Worm (Caenorhabditis elegans) whole organism, young adult: Measurements from ENCODE around the gene ebax-1.
A peak's percentile ranks its signal among the peaks of the same experiment; 100 is the strongest.

Source experiments
- B0035.1 ChIP-seq: sonication (generic microtip); optimal IDR thresholded peaks from 2 replicates; lab custom pipeline; 2016; ENCODE audit warnings: missing genetic modification characterization, mild to moderate bottlenecking, missing compliant biosample characterization, missing genotype, missing genetic modification reagents
- B0336.3 ChIP-seq: fragments of 200-800 bp; sonication (Bioruptor generic); IDR thresholded peaks from 2 replicates; pipeline ENCODE4 v1.3.6; 2022; ENCODE audit warnings: missing genetic modification characterization, missing compliant biosample characterization
- F52B5.7 ChIP-seq: sonication (generic microtip); optimal IDR thresholded peaks from 2 replicates; lab custom pipeline; 2016; ENCODE audit warnings: mild to moderate bottlenecking, missing genetic modification characterization, missing compliant biosample characterization
- F57C9.4 ChIP-seq: sonication (generic microtip); optimal IDR thresholded peaks from 2 replicates; lab custom pipeline; 2017; ENCODE audit warnings: mild to moderate bottlenecking, missing genetic modification characterization, missing compliant biosample characterization
- T07F8.4 ChIP-seq: sonication (generic microtip); optimal IDR thresholded peaks from 2 replicates; lab custom pipeline; 2016; ENCODE audit warnings: mild to moderate bottlenecking, missing genetic modification characterization, moderate library complexity, missing compliant biosample characterization
- Y53F4B.3 ChIP-seq: fragments of 200-800 bp; sonication (Bioruptor generic); IDR thresholded peaks from 2 replicates; pipeline ENCODE4 v1.3.6; 2022; ENCODE audit warnings: missing genetic modification reagents, missing genetic modification characterization, missing compliant biosample characterization
- Y95B8A.8 ChIP-seq: fragments of 200-800 bp; sonication (Bioruptor generic); IDR thresholded peaks from 2 replicates; pipeline ENCODE4 v1.3.6; 2022; ENCODE audit warnings: missing genetic modification reagents, missing genetic modification characterization, missing compliant biosample characterization
- akir-1 ChIP-seq: fragments of 200-800 bp; sonication (Bioruptor generic); optimal IDR thresholded peaks from 2 replicates; lab custom pipeline; 2018; ENCODE audit warnings: mild to moderate bottlenecking, missing genetic modification characterization, moderate library complexity, missing compliant biosample characterization
- athp-1 ChIP-seq: sonication (generic microtip); optimal IDR thresholded peaks from 2 replicates; lab custom pipeline; 2017; ENCODE audit warnings: mild to moderate bottlenecking, missing genetic modification characterization, missing compliant biosample characterization
- bed-2 ChIP-seq: fragments of 200-800 bp; sonication (Bioruptor generic); IDR thresholded peaks from 2 replicates; pipeline ENCODE4 v1.3.6; 2022; ENCODE audit warnings: missing genetic modification reagents, missing genetic modification characterization, missing compliant biosample characterization
- ccch-3 ChIP-seq: fragments of 200-800 bp; sonication (Bioruptor generic); optimal IDR thresholded peaks from 2 replicates; lab custom pipeline; 2018; ENCODE audit warnings: mild to moderate bottlenecking, missing genetic modification characterization, missing compliant biosample characterization
- cebp-1 ChIP-seq, 2 experiments: fragments of 200-800 bp in 1 of 2; sonication (Bioruptor generic) in 1 of 2; sonication (generic microtip) in 1 of 2; IDR thresholded peaks in 1 of 2; optimal IDR thresholded peaks in 1 of 2; 2 replicates each; pipeline versions ENCODE4 v1.3.6 to Lab custom; 2017 to 2022; ENCODE audit warnings: missing compliant biosample characterization in 2 of 2, missing genetic modification characterization in 2 of 2, mild to moderate bottlenecking in 1 of 2, missing genetic modification reagents in 1 of 2, moderate library complexity in 1 of 2
- chd-7 ChIP-seq: sonication (generic microtip); optimal IDR thresholded peaks from 2 replicates; lab custom pipeline; 2016; ENCODE audit warnings: mild to moderate bottlenecking, missing genetic modification characterization, moderate library complexity, missing compliant biosample characterization
- die-1 ChIP-seq: sonication (generic microtip); optimal IDR thresholded peaks from 2 replicates; lab custom pipeline; 2016; ENCODE audit warnings: missing genotype, mild to moderate bottlenecking, missing genetic modification characterization, missing compliant biosample characterization
- egl-18 ChIP-seq: fragments of 200-800 bp; sonication (Bioruptor generic); IDR thresholded peaks from 2 replicates; pipeline ENCODE4 v1.3.6; 2022; ENCODE audit warnings: missing genetic modification reagents, missing genetic modification characterization, missing compliant biosample characterization
- egrh-3 ChIP-seq: fragments of 200-800 bp; sonication (Bioruptor generic); IDR thresholded peaks from 2 replicates; pipeline ENCODE4 v1.3.6; 2022; ENCODE audit warnings: missing genetic modification reagents, missing genetic modification characterization, missing compliant biosample characterization
- him-1 ChIP-seq: sonication (generic microtip); optimal IDR thresholded peaks from 2 replicates; lab custom pipeline; 2016; ENCODE audit warnings: missing genotype, missing genetic modification reagents, missing genetic modification characterization, missing compliant biosample characterization
- hlh-26 ChIP-seq: fragments of 200-800 bp; sonication (Bioruptor generic); conservative IDR thresholded peaks from 2 replicates; pipeline ENCODE4 v1.3.6; 2022; ENCODE audit warnings: missing genetic modification reagents, missing genetic modification characterization, missing compliant biosample characterization
- hmg-1.2 ChIP-seq: fragments of 200-800 bp; sonication (Bioruptor generic); IDR thresholded peaks from 2 replicates; pipeline ENCODE4 v1.3.6; 2022; ENCODE audit warnings: missing genetic modification reagents, missing genetic modification characterization, missing compliant biosample characterization
- hmg-20 ChIP-seq: fragments of 200-800 bp; sonication (Bioruptor generic); IDR thresholded peaks from 2 replicates; pipeline ENCODE4 v1.3.6; 2022; ENCODE audit warnings: missing genetic modification reagents, missing genetic modification characterization, missing compliant biosample characterization
- hsf-1 ChIP-seq: fragments of 200-800 bp; sonication (Bioruptor generic); IDR thresholded peaks from 2 replicates; pipeline ENCODE4 v1.3.6; 2022; ENCODE audit warnings: missing genetic modification reagents, missing genetic modification characterization, missing compliant biosample characterization
- let-526 ChIP-seq: fragments of 200-800 bp; sonication (Bioruptor generic); IDR thresholded peaks from 2 replicates; pipeline ENCODE4 v1.3.6; 2022; ENCODE audit warnings: missing genetic modification reagents, missing genetic modification characterization, missing compliant biosample characterization
- lin-26 ChIP-seq: fragments of 200-800 bp; sonication (Bioruptor generic); IDR thresholded peaks from 2 replicates; pipeline ENCODE4 v1.3.6; 2022; ENCODE audit warnings: missing genetic modification reagents, missing genetic modification characterization, missing compliant biosample characterization
- madf-3 ChIP-seq: fragments of 200-800 bp; sonication (Bioruptor generic); IDR thresholded peaks from 2 replicates; pipeline ENCODE4 v1.3.6; 2022; ENCODE audit warnings: missing genetic modification reagents, missing genetic modification characterization, missing compliant biosample characterization
- madf-8 ChIP-seq: fragments of 200-800 bp; sonication (Bioruptor generic); conservative IDR thresholded peaks from 2 replicates; pipeline ENCODE4 v1.3.6; 2022; ENCODE audit warnings: missing genetic modification reagents, missing genetic modification characterization, missing compliant biosample characterization
- mcd-1 ChIP-seq: fragments of 200-800 bp; sonication (Bioruptor generic); IDR thresholded peaks from 2 replicates; pipeline ENCODE4 v1.3.6; 2022; ENCODE audit warnings: missing genetic modification reagents, missing genetic modification characterization, missing compliant biosample characterization
- nfya-1 ChIP-seq: sonication (generic microtip); optimal IDR thresholded peaks from 2 replicates; lab custom pipeline; 2017; ENCODE audit warnings: antibody characterized with exemption, missing compliant biosample characterization, missing genetic modification characterization, borderline replicate concordance; ENCODE audit not compliant: insufficient read depth
- nhr-80 ChIP-seq: sonication (generic microtip); optimal IDR thresholded peaks from 2 replicates; lab custom pipeline; 2016; ENCODE audit warnings: missing genetic modification characterization, missing compliant biosample characterization
- rcor-1 ChIP-seq: fragments of 200-800 bp; sonication (Bioruptor generic); IDR thresholded peaks from 2 replicates; pipeline ENCODE4 v1.3.6; 2022; ENCODE audit warnings: missing genetic modification reagents, missing genetic modification characterization, missing compliant biosample characterization
- repo-1 ChIP-seq: sonication (generic microtip); optimal IDR thresholded peaks from 2 replicates; lab custom pipeline; 2017; ENCODE audit warnings: mild to moderate bottlenecking, missing genetic modification characterization, missing compliant biosample characterization
- sdz-38 ChIP-seq: sonication (generic microtip); optimal IDR thresholded peaks from 2 replicates; lab custom pipeline; 2016; ENCODE audit warnings: missing genotype, missing genetic modification characterization, missing compliant biosample characterization
- snpc-1.1 ChIP-seq: sonication (generic microtip); optimal IDR thresholded peaks from 2 replicates; lab custom pipeline; 2017; ENCODE audit warnings: missing genetic modification characterization, mild to moderate bottlenecking, missing compliant biosample characterization, antibody characterized with exemption, moderate library complexity, missing genotype, missing genetic modification reagents; ENCODE audit not compliant: insufficient read depth
- tbp1 ChIP-seq: fragments of 200-800 bp; sonication (Bioruptor generic); optimal IDR thresholded peaks from 2 replicates; lab custom pipeline; 2018; ENCODE audit warnings: mild to moderate bottlenecking, missing genetic modification characterization, missing compliant biosample characterization
- tbx-9 ChIP-seq: sonication (generic microtip); optimal IDR thresholded peaks from 2 replicates; lab custom pipeline; 2016; ENCODE audit warnings: borderline replicate concordance, missing genetic modification characterization, inconsistent platforms, missing compliant biosample characterization
- unc-62 ChIP-seq: fragments of 150-350 bp; optimal IDR thresholded peaks from 2 replicates; lab custom pipeline; 2014; ENCODE audit warnings: missing biosample characterization, missing genetic modification reagents, missing genetic modification characterization
- xnd-1 ChIP-seq: sonication (generic microtip); optimal IDR thresholded peaks from 2 replicates; lab custom pipeline; 2016; ENCODE audit warnings: missing genotype, missing genetic modification reagents, missing genetic modification characterization, missing compliant biosample characterization
- ztf-25 ChIP-seq: fragments of 200-800 bp; sonication (Bioruptor generic); IDR thresholded peaks from 2 replicates; pipeline ENCODE4 v1.3.6; 2022; ENCODE audit warnings: missing genetic modification reagents, missing genetic modification characterization, missing compliant biosample characterization
- ztf-6 ChIP-seq: fragments of 200-800 bp; sonication (Bioruptor generic); IDR thresholded peaks from 2 replicates; pipeline ENCODE4 v1.3.6; 2022; ENCODE audit warnings: missing genetic modification reagents, missing genetic modification characterization, missing compliant biosample characterization

ebax-1 gene

ce11 chrIV:10311115-10311514, 24.4 kb downstream of the ebax-1 start (continued):
- TF ChIP-seq F57C9.4 (tag; lab: Kevin White, UChicago) (no peak), snpc-1.1 (tag; lab: Kevin White, UChicago) (peak; percentile 54), him-1 (peak; percentile 68), die-1 (tag; lab: Kevin White, UChicago) (peak; percentile 51)
- TF ChIP-seq, all 124 proteins: peak for 14

- TF ChIP-seq tbx-9 (no peak), unc-62 (GFP tag; lab: Kevin White, UChicago) (no peak), F52B5.7 (tag; lab: Kevin White, UChicago) (no peak), repo-1 (tag; lab: Kevin White, UChicago) (no peak), nfya-1 (tag; lab: Kevin White, UChicago) (no peak), nhr-80 (tag; lab: Kevin White, UChicago) (no peak), ccch-3 (no peak), madf-3 (GFP tag; lab: Robert Waterston, UW) (no peak), bed-2 (GFP tag; lab: Robert Waterston, UW) (no peak), athp-1 (no peak), hmg-1.2 (GFP tag; lab: Robert Waterston, UW) (no peak), xnd-1 (no peak), Y95B8A.8 (GFP tag; lab: Robert Waterston, UW) (no peak), tbp1 (no peak), cebp-1 (GFP tag; IDR thresholded peaks at IDR 0.05; lab: Robert Waterston, UW) (no peak), cebp-1 (tag; optimal IDR thresholded peaks at IDR 0.05; lab: Kevin White, UChicago) (no peak), egl-18 (no peak), T07F8.4 (tag; lab: Kevin White, UChicago) (no peak), B0336.3 (GFP tag; lab: Robert Waterston, UW) (no peak), sdz-38 (tag; lab: Kevin White, UChicago) (no peak), rcor-1 (GFP tag; lab: Robert Waterston, UW) (no peak)
Measured at ce11 chrIV:10313565-10313964, 26.8 kb downstream of the ebax-1 start, which contains the start of gene acs-18. Gene acs-18, minus strand, starts transcription at chrIV:10313665.

- TF ChIP-seq let-526 (GFP tag; lab: Robert Waterston, UW): no peak
- no peak for TF ChIP-seq lin-26 (GFP tag; lab: Robert Waterston, UW)
- no peak for TF ChIP-seq Y53F4B.3 (GFP tag; lab: Robert Waterston, UW)
- TF ChIP-seq hsf-1 (GFP tag; lab: Robert Waterston, UW): no peak
- no peak for TF ChIP-seq hlh-26 (GFP tag; lab: Robert Waterston, UW)
- TF ChIP-seq mcd-1 (GFP tag; lab: Robert Waterston, UW): no peak
- TF ChIP-seq snpc-1.1 (tag; lab: Kevin White, UChicago): no peak
- TF ChIP-seq F52B5.7 (tag; lab: Kevin White, UChicago): no peak
- TF ChIP-seq B0035.1 (tag; lab: Kevin White, UChicago): no peak
- no peak for TF ChIP-seq hmg-20
- no peak for TF ChIP-seq egl-18
- TF ChIP-seq chd-7 (tag; lab: Kevin White, UChicago): no peak
- TF ChIP-seq akir-1 (GFP tag; lab: Kevin White, UChicago): no peak
- no peak for TF ChIP-seq egrh-3 (GFP tag; lab: Robert Waterston, UW)
- TF ChIP-seq ztf-25 (GFP tag; lab: Robert Waterston, UW): no peak
- TF ChIP-seq ztf-6 (GFP tag; lab: Robert Waterston, UW): no peak
- TF ChIP-seq madf-8 (GFP tag; lab: Robert Waterston, UW): no peak
Measured at ce11 chrIV:10318199-10318598, 31.4 kb downstream of the ebax-1 start, which contains the start of gene R09E10.2. Gene R09E10.2, minus strand, starts transcription at chrIV:10318299.
